Worm (Caenorhabditis elegans): Measurements from ENCODE around the gene skr-15.

The skr-15 gene

ce11 chrII:3843305-3843704 lies 19.4 kb downstream of the skr-15 start, which contains the start of the genes C17A2.7 and C17A2.3:
Gene C17A2.7, minus strand, starts transcription at chrII:3843405.
Gene C17A2.3, plus strand, starts transcription at chrII:3843609.
- TF ChIP-seq him-1 (tag; optimal IDR thresholded peaks at IDR 0.05) (no peak), dao-5 (tag; optimal IDR thresholded peaks at IDR 0.05) (no peak), W03F9.2 (tag; optimal IDR thresholded peaks at IDR 0.05) (no peak)

- TF ChIP-seq dao-5 (tag; optimal IDR thresholded peaks at IDR 0.05) (no peak), him-1 (tag; optimal IDR thresholded peaks at IDR 0.05) (no peak), W03F9.2 (tag; optimal IDR thresholded peaks at IDR 0.05) (no peak)
These were observed 22.1 kb downstream of the skr-15 start, which contains the start of gene C17A2.2 for ce11 chrII:3846028-3846427. Gene C17A2.2, plus strand, starts transcription at chrII:3846328.

- no peak for TF ChIP-seq dao-5 (tag; optimal IDR thresholded peaks at IDR 0.05)
- TF ChIP-seq him-1 (tag; optimal IDR thresholded peaks at IDR 0.05): no peak
- TF ChIP-seq W03F9.2 (tag; optimal IDR thresholded peaks at IDR 0.05): no peak
These were observed 26.7 kb downstream of the skr-15 start, which contains the start of gene nhr-72 for ce11 chrII:3850655-3851054. Gene nhr-72, minus strand, starts transcription at chrII:3850755.

DNA sequence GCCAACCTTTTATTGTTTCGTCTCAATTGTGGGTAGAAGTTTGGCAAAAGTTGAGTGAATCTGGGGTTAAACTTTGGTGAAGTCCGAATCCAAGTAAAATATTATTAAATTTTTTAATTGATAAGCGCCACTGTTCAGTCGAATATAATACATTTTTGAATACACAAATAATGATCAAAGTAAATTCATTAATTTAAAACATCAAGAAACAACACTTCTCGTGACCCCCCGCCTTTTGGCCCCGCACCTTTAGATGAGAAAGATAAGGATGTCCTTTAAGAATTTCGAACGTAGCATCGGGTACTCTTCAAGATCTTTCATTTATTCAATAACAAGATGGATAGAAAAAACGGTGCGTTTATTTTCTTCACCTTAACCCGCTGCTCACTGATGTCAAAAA lies 28.7 kb downstream of the skr-15 start, which contains the start of gene nhr-257:
Gene nhr-257, plus strand, starts transcription at position 301 of the 400 bp plus-strand sequence.
- TF ChIP-seq him-1 (tag; optimal IDR thresholded peaks at IDR 0.05) (no peak), dao-5 (tag; optimal IDR thresholded peaks at IDR 0.05) (no peak), W03F9.2 (tag; optimal IDR thresholded peaks at IDR 0.05) (no peak)

DNA sequence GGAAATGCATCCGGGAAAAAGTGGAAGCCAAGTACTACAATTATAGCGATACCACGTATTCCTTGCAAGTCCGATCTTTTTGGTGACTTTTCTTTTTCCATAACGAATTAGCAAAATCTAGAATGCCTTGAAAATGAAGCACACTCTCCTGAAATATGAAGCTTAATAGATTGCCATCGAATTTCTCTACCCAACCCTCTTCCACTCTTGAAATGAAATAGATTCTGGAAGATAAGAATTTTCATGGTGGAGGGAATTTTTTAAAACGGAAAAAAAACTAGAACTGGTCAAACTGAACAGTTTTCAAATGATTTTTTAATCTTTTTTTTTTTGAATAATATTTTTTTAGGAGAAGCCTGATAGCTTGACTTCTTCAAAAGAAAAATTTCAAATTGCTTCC lies 36.9 kb downstream of the skr-15 start, which contains the start of gene oac-11:
Gene oac-11, minus strand, starts transcription at position 101 of the 400 bp plus-strand sequence.
- TF ChIP-seq W03F9.2 (tag; optimal IDR thresholded peaks at IDR 0.05) (no peak), him-1 (tag; optimal IDR thresholded peaks at IDR 0.05) (no peak), dao-5 (tag; optimal IDR thresholded peaks at IDR 0.05) (no peak)

ce11 chrII:3862053-3862452 lies 38.1 kb downstream of the skr-15 start:
- TF ChIP-seq W03F9.2 (tag; optimal IDR thresholded peaks at IDR 0.05): no peak
- TF ChIP-seq him-1 (tag; optimal IDR thresholded peaks at IDR 0.05): no peak
- no peak for TF ChIP-seq dao-5 (tag; optimal IDR thresholded peaks at IDR 0.05)

- TF ChIP-seq W03F9.2 (tag; optimal IDR thresholded peaks at IDR 0.05) (no peak), dao-5 (tag; optimal IDR thresholded peaks at IDR 0.05) (no peak), him-1 (tag; optimal IDR thresholded peaks at IDR 0.05) (no peak)
These were observed 40.7 kb downstream of the skr-15 start, which contains the start of gene nhr-261 for ce11 chrII:3864652-3865051. Gene nhr-261, minus strand, starts transcription at chrII:3864752.

- no peak for TF ChIP-seq W03F9.2 (tag; optimal IDR thresholded peaks at IDR 0.05)
- no peak for TF ChIP-seq dao-5 (tag; optimal IDR thresholded peaks at IDR 0.05)
- no peak for TF ChIP-seq him-1 (tag; optimal IDR thresholded peaks at IDR 0.05)
These were observed 45.6 kb downstream of the skr-15 start, which contains the start of gene oac-10 for ce11 chrII:3869601-3870000. Gene oac-10, plus strand, starts transcription at chrII:3869901.

All from whole organism, L4/young adult.